Worm (Caenorhabditis elegans) whole organism, mixed stage, embryonic: ENCODE results near the gene col-131.

ENCODE experiments used
- M03D4.4 ChIP-seq: sonication (generic microtip); optimal IDR thresholded peaks from 2 replicates; lab custom pipeline; 2017; ENCODE audit warnings: mild to moderate bottlenecking, missing genetic modification characterization, missing compliant biosample characterization
- bed-3 ChIP-seq: fragments of 200-800 bp; sonication (Bioruptor generic); optimal IDR thresholded peaks from 3 replicates; lab custom pipeline; 2018; ENCODE audit warnings: mild to moderate bottlenecking, missing genetic modification characterization, moderate library complexity, missing compliant biosample characterization
- blmp-1 ChIP-seq: fragments of 150-350 bp; optimal IDR thresholded peaks from 2 replicates; lab custom pipeline; 2014; ENCODE audit warnings: missing biosample characterization, missing genetic modification characterization
- ceh-39 ChIP-seq: fragments of 150-350 bp; optimal IDR thresholded peaks from 2 replicates; lab custom pipeline; 2014; ENCODE audit warnings: missing biosample characterization, missing genetic modification characterization
- ceh-43 ChIP-seq: fragments of 200-800 bp; sonication (Bioruptor generic); optimal IDR thresholded peaks from 2 replicates; lab custom pipeline; 2018; ENCODE audit warnings: mild to moderate bottlenecking, missing genetic modification characterization, moderate library complexity, missing compliant biosample characterization
- ceh-83 ChIP-seq: fragments of 200-800 bp; sonication (Bioruptor generic); optimal IDR thresholded peaks from 2 replicates; lab custom pipeline; 2018; ENCODE audit warnings: mild to moderate bottlenecking, missing genetic modification characterization, missing compliant biosample characterization
- ces-1 ChIP-seq: fragments of 150-350 bp; optimal IDR thresholded peaks from 2 replicates; lab custom pipeline; 2014; ENCODE audit warnings: missing biosample characterization, missing genetic modification reagents, missing genetic modification characterization
- cnd-1 ChIP-seq: fragments of 200-800 bp; sonication (Bioruptor generic); optimal IDR thresholded peaks from 2 replicates; lab custom pipeline; 2018; ENCODE audit warnings: mild to moderate bottlenecking, missing genetic modification characterization, missing compliant biosample characterization
- drap-1 ChIP-seq: fragments of 200-800 bp; sonication (Bioruptor generic); optimal IDR thresholded peaks from 3 replicates; lab custom pipeline; 2018; ENCODE audit warnings: mild to moderate bottlenecking, missing genetic modification characterization, missing compliant biosample characterization
- elt-3 ChIP-seq: fragments of 150-350 bp; optimal IDR thresholded peaks from 2 replicates; lab custom pipeline; 2014; ENCODE audit warnings: missing biosample characterization, missing genetic modification characterization
- ham-2 ChIP-seq: fragments of 200-800 bp; sonication (Bioruptor generic); optimal IDR thresholded peaks from 2 replicates; lab custom pipeline; 2018; ENCODE audit warnings: mild to moderate bottlenecking, missing genetic modification characterization, missing compliant biosample characterization
- hlh-1 ChIP-seq: fragments of 150-350 bp; optimal IDR thresholded peaks from 2 replicates; lab custom pipeline; 2014; ENCODE audit warnings: missing biosample characterization, missing genetic modification reagents, missing genetic modification characterization
- lin-13 ChIP-seq: fragments of 150-350 bp; optimal IDR thresholded peaks from 2 replicates; lab custom pipeline; 2014; ENCODE audit warnings: missing biosample characterization, missing genetic modification characterization
- lin-32 ChIP-seq: fragments of 200-800 bp; sonication (Bioruptor generic); optimal IDR thresholded peaks from 2 replicates; lab custom pipeline; 2018; ENCODE audit warnings: mild to moderate bottlenecking, missing genetic modification characterization, missing compliant biosample characterization
- lsy-2 ChIP-seq: fragments of 150-350 bp; optimal IDR thresholded peaks from 2 replicates; lab custom pipeline; 2014; ENCODE audit warnings: missing biosample characterization, missing genetic modification characterization
- mab-5 ChIP-seq: fragments of 150-350 bp; optimal IDR thresholded peaks from 2 replicates; lab custom pipeline; 2014; ENCODE audit warnings: missing biosample characterization, missing genetic modification characterization
- mep-1 ChIP-seq: fragments of 150-350 bp; optimal IDR thresholded peaks from 2 replicates; lab custom pipeline; 2017; ENCODE audit warnings: missing biosample characterization, missing genetic modification reagents, missing genetic modification characterization, inconsistent platforms
- mls-2 ChIP-seq: sonication (generic microtip); optimal IDR thresholded peaks from 2 replicates; lab custom pipeline; 2016; ENCODE audit warnings: mild to moderate bottlenecking, missing genetic modification characterization, moderate library complexity, missing compliant biosample characterization
- nhr-12 ChIP-seq: fragments of 150-350 bp; optimal IDR thresholded peaks from 2 replicates; lab custom pipeline; 2014; ENCODE audit warnings: missing biosample characterization, missing genetic modification characterization
- nhr-2 ChIP-seq: fragments of 150-350 bp; optimal IDR thresholded peaks from 2 replicates; lab custom pipeline; 2014; ENCODE audit warnings: missing biosample characterization, missing genetic modification characterization
- nhr-237 ChIP-seq: fragments of 150-350 bp; optimal IDR thresholded peaks from 2 replicates; lab custom pipeline; 2014; ENCODE audit warnings: missing biosample characterization, missing genetic modification characterization
- nhr-28 ChIP-seq: fragments of 150-350 bp; optimal IDR thresholded peaks from 2 replicates; lab custom pipeline; 2014; ENCODE audit warnings: missing biosample characterization, missing genetic modification characterization
- nhr-76 ChIP-seq: sonication (generic microtip); optimal IDR thresholded peaks from 2 replicates; lab custom pipeline; 2017; ENCODE audit warnings: missing biosample characterization, missing genetic modification characterization
- pha-4 ChIP-seq: fragments of 150-350 bp; optimal IDR thresholded peaks from 2 replicates; lab custom pipeline; 2018; ENCODE audit warnings: missing biosample characterization, missing genetic modification reagents, missing genetic modification characterization
- sem-2 ChIP-seq: fragments of 200-800 bp; sonication (Bioruptor generic); optimal IDR thresholded peaks from 2 replicates; lab custom pipeline; 2018; ENCODE audit warnings: mild to moderate bottlenecking, missing genetic modification characterization, missing compliant biosample characterization
- snpc-4 ChIP-seq: fragments of 150-350 bp; optimal IDR thresholded peaks from 2 replicates; lab custom pipeline; 2014; ENCODE audit warnings: missing biosample characterization, missing genetic modification characterization
- sptf-1 ChIP-seq: sonication (generic microtip); optimal IDR thresholded peaks from 2 replicates; lab custom pipeline; 2017; ENCODE audit warnings: mild to moderate bottlenecking, missing genetic modification characterization, moderate library complexity, missing compliant biosample characterization
- tbx-8 ChIP-seq: fragments of 200-800 bp; sonication (Bioruptor generic); optimal IDR thresholded peaks from 2 replicates; lab custom pipeline; 2018; ENCODE audit warnings: mild to moderate bottlenecking, missing genetic modification characterization, moderate library complexity, missing compliant biosample characterization
- unc-120 ChIP-seq: sonication (generic microtip); optimal IDR thresholded peaks from 2 replicates; lab custom pipeline; 2017; ENCODE audit warnings: missing genetic modification characterization, missing compliant biosample characterization; ENCODE audit not compliant: poor library complexity, severe bottlenecking
- unc-39 ChIP-seq: fragments of 150-350 bp; optimal IDR thresholded peaks from 2 replicates; lab custom pipeline; 2014; ENCODE audit warnings: missing biosample characterization, missing genetic modification characterization
- unc-62 ChIP-seq: fragments of 150-350 bp; optimal IDR thresholded peaks from 2 replicates; lab custom pipeline; 2014; ENCODE audit warnings: missing biosample characterization, missing genetic modification reagents, missing genetic modification characterization
- zip-8 ChIP-seq: fragments of 150-350 bp; optimal IDR thresholded peaks from 2 replicates; lab custom pipeline; 2014; ENCODE audit warnings: missing biosample characterization, missing genetic modification characterization

Gene col-131

ce11 chrIV:13030467-13031299 is 36.4 kb downstream of the col-131 start:
- peak; percentile 64 for TF ChIP-seq hlh-1 (tag; lab: Kevin White, UChicago)
- no peak for TF ChIP-seq drap-1 (GFP tag; lab: Kevin White, UChicago)
- peak; percentile 4 for TF ChIP-seq sem-2 (GFP tag; lab: Kevin White, UChicago)
- no peak for TF ChIP-seq nhr-237
- peak; percentile 56 for TF ChIP-seq cnd-1 (tag; lab: Kevin White, UChicago)

ce11 chrIV:13029674-13030466 is 37.2 kb downstream of the col-131 start:
- TF ChIP-seq unc-120 (peak; percentile 48), sptf-1 (peak; percentile 45), sem-2 (GFP tag; lab: Kevin White, UChicago) (no peak), blmp-1 (no peak), ces-1 (peak; percentile 46), elt-3 (tag; lab: Kevin White, UChicago) (no peak), nhr-28 (tag; lab: Kevin White, UChicago) (no peak), mls-2 (peak; percentile 46), cnd-1 (tag; lab: Kevin White, UChicago) (peak; percentile 93), ham-2 (GFP tag; lab: Kevin White, UChicago) (peak; percentile 60), nhr-237 (no peak), nhr-12 (peak; percentile 43), mep-1 (tag; lab: Kevin White, UChicago) (no peak), bed-3 (GFP tag; lab: Kevin White, UChicago) (no peak), unc-62 (GFP tag; lab: Kevin White, UChicago) (peak; percentile 50), tbx-8 (GFP tag; lab: Kevin White, UChicago) (no peak), snpc-4 (tag; lab: Kevin White, UChicago) (no peak), pha-4 (no peak), ceh-39 (peak; percentile 1), lin-13 (tag; lab: Kevin White, UChicago) (peak; percentile 22), zip-8 (tag; lab: Kevin White, UChicago) (no peak), nhr-2 (tag; lab: Kevin White, UChicago) (peak; percentile 20), nhr-76 (tag; lab: Kevin White, UChicago) (no peak), lsy-2 (tag; lab: Kevin White, UChicago) (no peak), drap-1 (GFP tag; lab: Kevin White, UChicago) (peak; percentile 40), M03D4.4 (tag; lab: Kevin White, UChicago) (peak; percentile 9), ceh-83 (peak; percentile 60), unc-39 (no peak), mab-5 (tag; lab: Kevin White, UChicago) (no peak), lin-32 (peak; percentile 73), ceh-43 (GFP tag; lab: Kevin White, UChicago) (no peak), hlh-1 (tag; lab: Kevin White, UChicago) (peak; percentile 18)

DNA sequence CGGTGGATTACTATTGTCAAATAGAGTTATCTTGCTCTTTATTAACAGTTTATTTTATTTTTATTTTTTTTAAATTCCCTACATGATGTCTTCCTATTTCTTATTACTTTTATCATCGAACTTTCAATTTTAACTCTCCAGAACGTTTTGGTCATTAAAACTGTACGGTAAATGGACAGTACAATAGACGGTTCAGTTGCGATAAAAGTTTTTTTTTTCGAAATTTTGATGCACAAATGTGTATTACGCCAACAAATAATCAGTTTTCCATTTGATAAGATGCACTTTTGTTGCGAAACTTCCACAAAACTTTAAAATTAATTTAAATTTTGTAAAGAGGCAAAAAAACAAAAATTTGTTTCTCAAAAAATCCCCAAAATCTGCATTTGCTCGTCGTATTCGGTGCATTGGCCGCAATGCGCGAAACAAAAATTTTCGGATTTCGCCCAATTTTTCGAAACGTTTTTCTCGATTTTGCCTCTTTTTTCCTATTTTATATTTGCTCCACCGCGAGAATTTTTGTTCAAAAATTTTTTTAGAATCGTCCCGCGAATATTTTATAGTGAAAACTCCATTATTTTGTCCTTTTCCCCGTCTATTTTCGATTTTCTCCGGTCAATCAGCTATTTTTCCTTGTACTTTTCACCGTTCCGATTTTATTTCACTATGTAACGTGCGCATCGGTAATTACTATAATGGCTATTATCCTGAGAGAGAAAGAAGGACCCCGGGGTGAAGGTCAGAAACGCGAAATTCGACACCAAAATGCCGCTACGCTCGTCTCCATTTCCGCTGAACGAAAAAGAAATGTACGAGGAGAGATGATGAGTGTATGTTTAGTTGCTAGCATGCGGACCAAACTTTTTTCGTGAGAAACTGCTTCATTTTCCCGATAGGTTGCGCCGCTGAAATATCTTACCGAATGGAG is 38.1 kb downstream of the col-131 start:
- TF ChIP-seq ham-2 (GFP tag; lab: Kevin White, UChicago) (peak; percentile 2), unc-39 (peak; percentile 93), nhr-76 (tag; lab: Kevin White, UChicago) (no peak), ceh-83 (no peak)
